Worm (Caenorhabditis elegans): ENCODE data around the gene F35H10.3.
"Not testable (repeated sequence)": the region's sequence is repeated elsewhere in the genome, so short reads cannot be mapped to it uniquely, and the experiment has no call there.

DNA sequence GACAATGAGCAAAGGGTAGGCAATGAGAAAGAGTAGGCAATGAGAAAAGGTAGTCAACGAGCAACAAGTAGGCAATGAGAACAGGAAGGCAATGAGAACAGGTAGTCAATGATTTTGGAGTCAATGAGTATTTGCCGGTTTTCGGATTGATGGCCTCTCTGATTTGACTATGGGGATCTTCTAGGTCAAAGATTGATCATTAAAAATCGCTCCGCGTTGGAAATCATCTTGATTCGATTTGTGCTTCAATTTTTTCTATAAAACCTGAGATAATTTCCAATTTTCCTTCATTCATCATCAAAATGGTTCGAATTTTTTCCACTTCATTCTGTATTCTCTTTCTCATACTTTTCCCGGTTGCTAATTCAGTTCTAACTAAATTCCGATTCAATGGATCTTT lies 26.3 kb downstream of the F35H10.3 start, which contains the start of gene F17E9.16:
- not testable (repeated sequence) for TF ChIP-seq ama-1 (optimal IDR thresholded peaks at IDR 0.05); hmg-4 (GFP tag; optimal IDR thresholded peaks at IDR 0.05); flt-1 (GFP tag; IDR thresholded peaks at IDR 0.05)
